Worm (Caenorhabditis elegans) whole organism, L2 larva: Measurements from ENCODE around the gene srx-44.

ENCODE experiments used
- aly-2 ChIP-seq: fragments of 150-350 bp; optimal IDR thresholded peaks from 2 replicates; lab custom pipeline; 2014; ENCODE audit warnings: missing biosample characterization, missing genetic modification characterization
- unc-39 ChIP-seq: fragments of 150-350 bp; optimal IDR thresholded peaks from 2 replicates; lab custom pipeline; 2014; ENCODE audit warnings: missing biosample characterization, missing genetic modification characterization
- unc-55 ChIP-seq: fragments of 150-350 bp; sonication (generic microtip); optimal IDR thresholded peaks from 3 replicates; lab custom pipeline; 2014; ENCODE audit warnings: missing biosample characterization, missing genetic modification reagents, missing genetic modification characterization
- zag-1 ChIP-seq: fragments of 150-350 bp; optimal IDR thresholded peaks from 2 replicates; lab custom pipeline; 2014; ENCODE audit warnings: missing biosample characterization, missing genetic modification characterization

ce11 chrV:16046573-16046972 is 26.4 kb downstream of the srx-44 start, which contains the start of gene ZK285.2:
- no peak for TF ChIP-seq aly-2 (tag; lab: Kevin White, UChicago)
- TF ChIP-seq unc-55 (GFP tag; lab: Kevin White, UChicago) = no peak
- no peak for TF ChIP-seq unc-39 (tag; lab: Kevin White, UChicago)
- TF ChIP-seq zag-1 (tag; lab: Kevin White, UChicago) = no peak
